Worm (Caenorhabditis elegans) whole organism, L4/young adult: ENCODE results near the gene F16F9.3.

Experiments used
- W03F9.2 ChIP-seq: fragments of 150-350 bp; optimal IDR thresholded peaks from 2 replicates; lab custom pipeline; 2014; ENCODE audit warnings: missing biosample characterization, missing genetic modification characterization
- him-1 ChIP-seq: sonication (generic microtip); optimal IDR thresholded peaks from 2 replicates; lab custom pipeline; 2016; ENCODE audit warnings: missing genotype, missing genetic modification reagents, missing genetic modification characterization, missing compliant biosample characterization

- no peak for TF ChIP-seq W03F9.2 (tag; lab: Kevin White, UChicago)
- TF ChIP-seq him-1 (tag; lab: Kevin White, UChicago): no peak
These were observed 18.4 kb downstream of the F16F9.3 start, which contains the start of gene nhr-14 for ce11 chrX:8475759-8476228.
